Worm (Caenorhabditis elegans): Measurements from ENCODE around the gene acc-1.

DNA sequence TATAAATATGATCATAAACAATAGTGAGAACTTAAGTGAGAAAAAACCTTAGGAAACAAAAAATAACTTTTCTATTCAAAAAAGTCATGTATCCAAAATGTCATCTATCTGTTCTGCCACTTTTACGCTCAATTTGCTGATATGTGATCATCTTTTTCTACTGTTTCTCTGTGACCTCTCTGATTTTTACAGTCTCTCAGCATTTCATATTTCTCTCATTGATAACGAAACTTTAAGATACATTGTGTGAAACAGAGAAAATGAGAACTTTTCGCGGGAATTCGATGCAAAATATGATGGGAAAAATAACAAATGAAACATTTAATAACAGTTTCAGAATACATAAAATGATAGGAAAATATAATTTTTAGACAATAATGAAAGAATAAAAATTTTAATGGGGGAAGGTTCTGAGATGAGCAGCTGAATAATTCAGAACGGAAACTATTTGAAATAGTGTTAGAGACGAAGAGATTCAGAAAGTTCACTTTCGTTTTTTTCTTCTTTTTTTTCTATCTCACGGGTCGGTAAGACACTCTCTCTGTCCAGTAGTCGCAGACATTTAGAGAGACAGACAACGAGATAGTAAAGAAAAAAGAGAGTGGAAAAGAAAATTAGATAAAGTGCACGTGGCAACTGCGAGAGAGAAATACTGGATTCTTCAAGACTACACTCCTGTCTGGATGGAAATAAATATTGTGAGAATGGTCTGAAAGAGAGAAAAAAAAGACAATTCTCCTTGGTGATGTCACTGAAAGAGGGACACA is 19.6 kb downstream of the acc-1 start:
- TF ChIP-seq unc-120 (tag; optimal IDR thresholded peaks at IDR 0.05; ENCODE audit: poor library complexity, severe bottlenecking) = no peak
- no peak for TF ChIP-seq elt-3 (tag; optimal IDR thresholded peaks at IDR 0.05)
- no peak for TF ChIP-seq ztf-11 (tag; optimal IDR thresholded peaks at IDR 0.05)
- no peak for TF ChIP-seq snpc-4 (tag; optimal IDR thresholded peaks at IDR 0.05)
- TF ChIP-seq nhr-28 (tag; optimal IDR thresholded peaks at IDR 0.05) = no peak
